Fruit fly (Drosophila melanogaster) whole organism: ENCODE measurements around the gene Hgsnat.

Experiments used
- pan ChIP-seq: fragments of >200 bp; optimal IDR thresholded peaks from 2 replicates; lab custom pipeline; 2017
- psq ChIP-seq: fragments of >200 bp; optimal IDR thresholded peaks from 2 replicates; lab custom pipeline; 2017
- usp ChIP-seq: fragments of >200 bp; optimal IDR thresholded peaks from 2 replicates; lab custom pipeline; 2017; ENCODE audit warnings: missing biosample characterization, missing genetic modification characterization, mixed read lengths

dm6 chrX:4931048-4931447, 12.5 kb downstream of the Hgsnat start:
- TF ChIP-seq pan (lab: Kevin White, UChicago) (no peak), usp (GFP tag; lab: Kevin White, UChicago) (no peak), psq (no peak)
